Fruit fly (Drosophila melanogaster) whole organism, embryonic: ENCODE results near the gene ATPsynD.
A peak's percentile ranks its signal among the peaks of the same experiment; 100 is the strongest.

Experiments
- Adf1 ChIP-seq: fragments of 200-800 bp; sonication (Bioruptor generic); IDR thresholded peaks from 2 replicates; pipeline ENCODE4 v1.3.6; 2022; ENCODE audit warnings: missing biosample characterization, missing genetic modification characterization
- BtbVII ChIP-seq: fragments of 200-800 bp; sonication (Bioruptor generic); optimal IDR thresholded peaks from 3 replicates; lab custom pipeline; 2017; ENCODE audit warnings: missing biosample characterization, mild to moderate bottlenecking, missing genetic modification characterization
- CG11456 ChIP-seq: fragments of 200-800 bp; sonication (Bioruptor generic); IDR thresholded peaks from 3 replicates; pipeline ENCODE4 v1.3.6; 2022; ENCODE audit warnings: missing biosample characterization, missing genetic modification characterization
- CG12299 ChIP-seq: fragments of 200-800 bp; sonication (Bioruptor generic); optimal IDR thresholded peaks from 2 replicates; lab custom pipeline; 2018; ENCODE audit warnings: missing biosample characterization, mild to moderate bottlenecking, missing genetic modification characterization
- CG14710 ChIP-seq: fragments of 200-800 bp; sonication (Bioruptor generic); optimal IDR thresholded peaks from 3 replicates; lab custom pipeline; 2019; ENCODE audit warnings: missing biosample characterization, mild to moderate bottlenecking, missing genetic modification characterization, moderate library complexity
- CG15479 ChIP-seq: fragments of 200-800 bp; sonication (Bioruptor generic); optimal IDR thresholded peaks from 3 replicates; lab custom pipeline; 2019; ENCODE audit warnings: missing biosample characterization, mild to moderate bottlenecking, missing genetic modification characterization, moderate library complexity
- CG1647 ChIP-seq: fragments of 200-800 bp; sonication (Bioruptor generic); optimal IDR thresholded peaks from 3 replicates; lab custom pipeline; 2016; ENCODE audit warnings: missing biosample characterization, missing genetic modification characterization
- CG17802 ChIP-seq: fragments of 200-800 bp; sonication (Bioruptor generic); optimal IDR thresholded peaks from 2 replicates; lab custom pipeline; 2018; ENCODE audit warnings: missing biosample characterization, mild to moderate bottlenecking, missing genetic modification characterization, moderate library complexity
- CG18262 ChIP-seq: fragments of 200-800 bp; optimal IDR thresholded peaks from 3 replicates; lab custom pipeline; 2019; ENCODE audit warnings: missing biosample characterization, mild to moderate bottlenecking, missing genetic modification characterization, moderate library complexity
- CG34422 ChIP-seq: fragments of 200-800 bp; sonication (Bioruptor generic); IDR thresholded peaks from 3 replicates; pipeline ENCODE4 v1.3.6; 2022; ENCODE audit warnings: missing biosample characterization, missing genetic modification characterization
- CG7556 ChIP-seq: fragments of 200-800 bp; sonication (Bioruptor generic); optimal IDR thresholded peaks from 2 replicates; lab custom pipeline; 2017; ENCODE audit warnings: missing biosample characterization, mild to moderate bottlenecking, missing genetic modification characterization
- CG8290 ChIP-seq, 3 experiments: fragments of 200-800 bp; sonication (Bioruptor generic); optimal IDR thresholded peaks; 2 replicates each; lab custom pipeline; 2016 to 2019; ENCODE audit warnings: missing biosample characterization in 3 of 3, missing genetic modification characterization in 3 of 3, mild to moderate bottlenecking in 2 of 3, moderate library complexity in 1 of 3
- CG8359 ChIP-seq: fragments of 200-800 bp; sonication (Bioruptor generic); optimal IDR thresholded peaks from 2 replicates; lab custom pipeline; 2017; ENCODE audit warnings: missing biosample characterization, mild to moderate bottlenecking, missing genetic modification characterization, borderline replicate concordance
- CoRest ChIP-seq: fragments of 200-800 bp; sonication (Bioruptor generic); optimal IDR thresholded peaks from 3 replicates; lab custom pipeline; 2018; ENCODE audit warnings: missing biosample characterization, mild to moderate bottlenecking, missing genetic modification characterization, moderate library complexity
- Dfd ChIP-seq, 2 experiments: fragments of >200 bp; optimal IDR thresholded peaks; 2 replicates each; lab custom pipeline; 2017; ENCODE audit warnings: missing biosample characterization in 2 of 2, missing genetic modification characterization in 2 of 2
- Dll ChIP-seq: fragments of 200-800 bp; sonication (Bioruptor generic); IDR thresholded peaks from 4 replicates; pipeline ENCODE4 v1.3.6; 2022; ENCODE audit warnings: missing biosample characterization, missing genetic modification characterization; ENCODE audit not compliant: partially characterized antibody
- Dp ChIP-seq: fragments of 200-800 bp; sonication (Bioruptor generic); optimal IDR thresholded peaks from 2 replicates; lab custom pipeline; 2018; ENCODE audit warnings: missing biosample characterization, mild to moderate bottlenecking, missing genetic modification characterization, moderate library complexity
- Hey ChIP-seq: fragments of 200-800 bp; sonication (Bioruptor generic); optimal IDR thresholded peaks from 3 replicates; lab custom pipeline; 2018; ENCODE audit warnings: missing biosample characterization, mild to moderate bottlenecking, missing genetic modification characterization
- Hr3 ChIP-seq: fragments of 200-800 bp; sonication (Bioruptor generic); optimal IDR thresholded peaks from 3 replicates; lab custom pipeline; 2016; ENCODE audit warnings: missing biosample characterization, missing genetic modification characterization
- Hr39 ChIP-seq: fragments of >200 bp; optimal IDR thresholded peaks from 2 replicates; lab custom pipeline; 2017
- Med ChIP-seq: fragments of 200-800 bp; sonication (Bioruptor generic); peaks from one replicate; lab custom pipeline; 2016; ENCODE audit warnings: missing biosample characterization, missing genetic modification characterization, mild to moderate bottlenecking, inconsistent platforms, moderate library complexity
- Oaz ChIP-seq: fragments of 200-800 bp; sonication (Bioruptor generic); IDR thresholded peaks from 2 replicates; pipeline ENCODE4 v1.3.6; 2022; ENCODE audit warnings: missing biosample characterization, missing genetic modification characterization
- Rx ChIP-seq: fragments of 200-800 bp; sonication (Bioruptor generic); IDR thresholded peaks from 2 replicates; pipeline ENCODE4 v1.3.6; 2022; ENCODE audit warnings: missing biosample characterization, missing genetic modification characterization
- Six4 ChIP-seq: fragments of 200-800 bp; sonication (Bioruptor generic); optimal IDR thresholded peaks from 2 replicates; lab custom pipeline; 2016; ENCODE audit warnings: missing biosample characterization, missing genetic modification characterization
- Sry-δ ChIP-seq: fragments of 200-800 bp; sonication (Bioruptor generic); optimal IDR thresholded peaks from 2 replicates; lab custom pipeline; 2016; ENCODE audit warnings: missing biosample characterization, missing genetic modification characterization
- Stat92E ChIP-seq, 3 experiments: fragments of >200 bp in 2 of 3; fragments of 200-800 bp in 1 of 3; sonication (Bioruptor generic) in 1 of 3; optimal IDR thresholded peaks; 2 replicates each; lab custom pipeline; 2017 to 2019; ENCODE audit warnings: missing biosample characterization in 3 of 3, missing genetic modification characterization in 3 of 3, mild to moderate bottlenecking in 1 of 3, moderate library complexity in 1 of 3
- Taf1 ChIP-seq: fragments of 200-800 bp; sonication (Bioruptor generic); IDR thresholded peaks from 2 replicates; pipeline ENCODE4 v1.3.6; 2022; ENCODE audit warnings: missing biosample characterization, missing genetic modification characterization
- Trl ChIP-seq, 3 experiments: fragments of >200 bp in 2 of 3; fragments of 200-800 bp in 1 of 3; sonication (Bioruptor generic) in 1 of 3; optimal IDR thresholded peaks; 2 replicates in 1 of 3; 3 replicates in 2 of 3; lab custom pipeline; 2016 to 2017; ENCODE audit warnings: missing biosample characterization in 1 of 3, missing genetic modification characterization in 1 of 3
- Xrp1 ChIP-seq: fragments of 200-800 bp; sonication (Bioruptor generic); IDR thresholded peaks from 2 replicates; pipeline ENCODE4 v1.3.6; 2022; ENCODE audit warnings: missing biosample characterization, missing genetic modification characterization
- al ChIP-seq: fragments of 200-800 bp; sonication (Bioruptor generic); IDR thresholded peaks from 2 replicates; pipeline ENCODE4 v1.3.6; 2022; ENCODE audit warnings: missing biosample characterization, missing genetic modification characterization
- ase ChIP-seq: fragments of 200-800 bp; sonication (Bioruptor generic); IDR thresholded peaks from 3 replicates; pipeline ENCODE4 v1.3.6; 2022; ENCODE audit warnings: missing biosample characterization, missing genetic modification characterization
- cas ChIP-seq: fragments of 200-800 bp; sonication (Bioruptor generic); IDR thresholded peaks from 2 replicates; pipeline ENCODE4 v1.3.6; 2022; ENCODE audit warnings: missing biosample characterization, missing genetic modification characterization
- crp ChIP-seq, 2 experiments: fragments of 200-800 bp; sonication (Bioruptor generic); optimal IDR thresholded peaks; 2 replicates in 1 of 2; 3 replicates in 1 of 2; lab custom pipeline; 2017; ENCODE audit warnings: missing biosample characterization in 2 of 2, missing genetic modification characterization in 2 of 2, mild to moderate bottlenecking in 1 of 2, moderate library complexity in 1 of 2
- dan ChIP-seq: fragments of 200-800 bp; sonication (Bioruptor generic); IDR thresholded peaks from 2 replicates; pipeline ENCODE4 v1.3.6; 2022; ENCODE audit warnings: missing biosample characterization, missing genetic modification characterization
- dmrt11E ChIP-seq: fragments of 200-800 bp; sonication (Bioruptor generic); optimal IDR thresholded peaks from 3 replicates; lab custom pipeline; 2018; ENCODE audit warnings: missing biosample characterization, mild to moderate bottlenecking, missing genetic modification characterization, moderate library complexity
- dmrt99B ChIP-seq: fragments of 200-800 bp; sonication (Bioruptor generic); optimal IDR thresholded peaks from 2 replicates; lab custom pipeline; 2018; ENCODE audit warnings: missing biosample characterization, mild to moderate bottlenecking, missing genetic modification characterization, moderate library complexity
- ewg ChIP-seq: fragments of 200-800 bp; sonication (Bioruptor generic); optimal IDR thresholded peaks from 3 replicates; lab custom pipeline; 2017; ENCODE audit warnings: mild to moderate bottlenecking, missing biosample characterization, missing genetic modification reagents, missing genetic modification characterization
- fd64A ChIP-seq: fragments of 200-800 bp; sonication (Bioruptor generic); optimal IDR thresholded peaks from 3 replicates; lab custom pipeline; 2018; ENCODE audit warnings: missing biosample characterization, mild to moderate bottlenecking, missing genetic modification characterization
- ftz-f1 ChIP-seq: fragments of 200-800 bp; sonication (Bioruptor generic); optimal IDR thresholded peaks from 2 replicates; lab custom pipeline; 2016; ENCODE audit warnings: missing biosample characterization, missing genetic modification characterization
- gem ChIP-seq: fragments of 200-800 bp; sonication (Bioruptor generic); optimal IDR thresholded peaks from 2 replicates; lab custom pipeline; 2019; ENCODE audit warnings: missing biosample characterization, mild to moderate bottlenecking, missing genetic modification characterization, moderate library complexity
- gt ChIP-seq: fragments of 200-800 bp; sonication (Bioruptor generic); IDR thresholded peaks from 2 replicates; pipeline ENCODE4 v1.3.6; 2022; ENCODE audit warnings: missing biosample characterization, missing genetic modification characterization
- kni ChIP-seq: fragments of 200-800 bp; sonication (Bioruptor generic); optimal IDR thresholded peaks from 3 replicates; lab custom pipeline; 2017; ENCODE audit warnings: mild to moderate bottlenecking, missing biosample characterization, missing genetic modification reagents, missing genetic modification characterization
- nmo ChIP-seq: fragments of 200-800 bp; sonication (Bioruptor generic); optimal IDR thresholded peaks from 2 replicates; lab custom pipeline; 2018; ENCODE audit warnings: missing biosample characterization, mild to moderate bottlenecking, missing genetic modification characterization, moderate library complexity
- sd ChIP-seq: fragments of 200-800 bp; sonication (Bioruptor generic); optimal IDR thresholded peaks from 3 replicates; lab custom pipeline; 2018; ENCODE audit warnings: missing biosample characterization, mild to moderate bottlenecking, missing genetic modification characterization, moderate library complexity
- sqz ChIP-seq: fragments of 200-800 bp; sonication (Bioruptor generic); optimal IDR thresholded peaks from 3 replicates; lab custom pipeline; 2018; ENCODE audit warnings: missing biosample characterization, mild to moderate bottlenecking, missing genetic modification characterization
- stc ChIP-seq: fragments of 200-800 bp; sonication (Bioruptor generic); IDR thresholded peaks from 2 replicates; pipeline ENCODE4 v1.3.6; 2022; ENCODE audit warnings: missing biosample characterization, missing genetic modification characterization
- tup ChIP-seq: fragments of 200-800 bp; sonication (Bioruptor generic); optimal IDR thresholded peaks from 2 replicates; lab custom pipeline; 2016; ENCODE audit warnings: missing biosample characterization, mild to moderate bottlenecking, missing genetic modification characterization, moderate library complexity
- usp ChIP-seq: fragments of >200 bp; optimal IDR thresholded peaks from 2 replicates; lab custom pipeline; 2017; ENCODE audit warnings: missing biosample characterization, missing genetic modification characterization
- z ChIP-seq: fragments of 200-800 bp; sonication (Bioruptor generic); IDR thresholded peaks from 3 replicates; pipeline ENCODE4 v1.3.6; 2022; ENCODE audit warnings: missing biosample characterization, missing genetic modification characterization

Gene ATPsynD

DNA sequence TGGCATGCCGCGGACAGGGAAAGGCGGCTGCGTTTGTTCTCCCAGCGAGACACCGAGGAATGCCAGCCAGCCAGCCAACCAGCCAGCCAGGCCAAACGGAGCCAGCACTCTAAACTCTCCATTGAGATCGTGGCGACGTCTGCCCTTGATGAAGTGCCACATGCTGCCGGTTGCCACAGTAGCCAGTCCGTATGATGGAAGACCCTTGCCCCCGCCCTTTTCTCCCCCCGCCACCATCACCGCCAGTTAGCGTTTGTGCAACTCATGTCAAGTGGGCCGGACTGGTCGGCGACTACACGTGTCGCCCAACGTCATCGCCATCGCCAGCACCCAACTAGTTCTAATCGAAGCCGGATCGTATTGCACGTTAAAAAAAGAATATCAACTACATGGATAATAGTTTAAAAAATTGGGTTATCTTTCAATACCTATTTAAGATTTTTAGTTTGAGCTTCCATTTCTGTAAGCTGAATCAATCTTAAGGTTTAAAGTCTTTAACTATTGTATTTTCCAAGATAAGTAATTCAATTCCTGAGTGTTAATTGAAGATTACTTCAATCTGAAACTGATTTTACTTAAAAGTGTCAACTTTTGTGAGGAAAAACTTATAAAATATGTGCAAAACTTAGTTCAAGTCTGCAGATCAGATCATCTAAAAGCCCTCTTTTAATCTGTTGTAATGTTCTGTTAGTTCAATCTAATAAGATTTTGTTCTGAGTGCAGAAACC lies 24.4 kb upstream of the ATPsynD start (continued):
- TF ChIP-seq Adf1 (GFP tag; lab: Robert Waterston, UW) = no peak
- no peak for TF ChIP-seq CG1647 (GFP tag; lab: Kevin White, UChicago)
- TF ChIP-seq Taf1 (GFP tag; lab: Robert Waterston, UW) = no peak
- no peak for TF ChIP-seq Dfd (GFP tag; optimal IDR thresholded peaks at IDR 0.05; lab: Kevin White, UChicago)
- TF ChIP-seq CG7556 = peak; percentile 17
- no peak for TF ChIP-seq dmrt99B (tag; lab: Kevin White, UChicago)
- TF ChIP-seq z (GFP tag; lab: Robert Waterston, UW) = no peak
- no peak for TF ChIP-seq Rx (GFP tag; lab: Robert Waterston, UW)
- TF ChIP-seq Hr3 (GFP tag; lab: Kevin White, UChicago) = no peak
- TF ChIP-seq CG34422 (GFP tag; lab: Robert Waterston, UW) = no peak
- no peak for TF ChIP-seq BtbVII (GFP tag; lab: Kevin White, UChicago)
- TF ChIP-seq Hr39 = no peak
- no peak for TF ChIP-seq ftz-f1 (GFP tag; lab: Kevin White, UChicago)
- no peak for TF ChIP-seq Oaz
- no peak for TF ChIP-seq fd64A
- TF ChIP-seq tup (GFP tag; lab: Kevin White, UChicago) = no peak
- TF ChIP-seq al (GFP tag; lab: Robert Waterston, UW) = no peak
- TF ChIP-seq Trl (optimal IDR thresholded peaks at IDR 0.05; lab: Kevin White, UChicago) = no peak
- no peak for TF ChIP-seq Trl (GFP tag; optimal IDR thresholded peaks at IDR 0.05; lab: Kevin White, UChicago)
- TF ChIP-seq CoRest = no peak
- no peak for TF ChIP-seq gt (GFP tag; lab: Robert Waterston, UW)
- no peak for TF ChIP-seq CG12299 (tag; lab: Kevin White, UChicago)
- peak; percentile 15 for TF ChIP-seq nmo (GFP tag; lab: Kevin White, UChicago)
- no peak for TF ChIP-seq sqz (GFP tag; lab: Kevin White, UChicago)
- TF ChIP-seq crp (GFP tag; optimal IDR thresholded peaks at IDR 0.05; lab: Kevin White, UChicago) = no peak
- TF ChIP-seq Med (GFP tag; lab: Kevin White, UChicago) = peak; percentile 67
- no peak for TF ChIP-seq Stat92E (GFP tag; optimal IDR thresholded peaks at IDR 0.05; lab: Kevin White, UChicago)
- TF ChIP-seq usp (GFP tag; lab: Kevin White, UChicago) = no peak
- TF ChIP-seq Dp (GFP tag; lab: Kevin White, UChicago) = no peak
- TF ChIP-seq cas (GFP tag; lab: Robert Waterston, UW) = no peak
- TF ChIP-seq Sry-δ (GFP tag; lab: Kevin White, UChicago) = no peak
- TF ChIP-seq stc (GFP tag; lab: Robert Waterston, UW) = no peak
- no peak for TF ChIP-seq sd
- TF ChIP-seq ase = no peak
- no peak for TF ChIP-seq CG8290 (GFP tag; optimal IDR thresholded peaks at IDR 0.05; lab: Kevin White, UChicago)
- no peak for TF ChIP-seq CG8290 (tag; optimal IDR thresholded peaks at IDR 0.05; lab: Kevin White, UChicago)
- TF ChIP-seq Xrp1 (GFP tag; lab: Robert Waterston, UW) = no peak
- no peak for TF ChIP-seq dmrt11E (tag; lab: Kevin White, UChicago)
- TF ChIP-seq CG15479 (GFP tag; lab: Kevin White, UChicago) = no peak
- peak; percentile 39 for TF ChIP-seq gem (tag; lab: Kevin White, UChicago)
- no peak for TF ChIP-seq CG8359 (GFP tag; lab: Kevin White, UChicago)
- peak; percentile 39 for TF ChIP-seq CG18262 (tag; lab: Kevin White, UChicago)
- TF ChIP-seq Six4 (GFP tag; lab: Kevin White, UChicago) = no peak
- TF ChIP-seq Dll (GFP tag; lab: Robert Waterston, UW) = no peak
- 0 out of 3 replicates have a peak, but pooled peaks have one; percentile 10 for TF ChIP-seq CG11456 (GFP tag; lab: Robert Waterston, UW)
- peak; percentile 6 for TF ChIP-seq CG14710 (tag; lab: Kevin White, UChicago)
- TF ChIP-seq kni = no peak
- no peak for TF ChIP-seq CG17802 (tag; lab: Kevin White, UChicago)
- peak; percentile 42 for TF ChIP-seq Hey (tag; lab: Kevin White, UChicago)
- no peak for TF ChIP-seq dan
- TF ChIP-seq ewg (GFP tag; lab: Kevin White, UChicago) = no peak
